Worm (Caenorhabditis elegans) whole organism, young adult: ENCODE data around the gene F55G7.1.

Experiments
- B0261.1 ChIP-seq: sonication (generic microtip); optimal IDR thresholded peaks from 2 replicates; lab custom pipeline; 2016; ENCODE audit warnings: mild to moderate bottlenecking, missing genetic modification characterization, moderate library complexity, missing compliant biosample characterization
- F57C9.4 ChIP-seq: sonication (generic microtip); optimal IDR thresholded peaks from 2 replicates; lab custom pipeline; 2017; ENCODE audit warnings: mild to moderate bottlenecking, missing genetic modification characterization, missing compliant biosample characterization
- Y53G8AR.9 ChIP-seq: fragments of 200-800 bp; sonication (Bioruptor generic); conservative IDR thresholded peaks from 2 replicates; pipeline ENCODE4 v1.3.6; 2022; ENCODE audit warnings: missing genetic modification reagents, missing genetic modification characterization, missing compliant biosample characterization
- Y95B8A.8 ChIP-seq: fragments of 200-800 bp; sonication (Bioruptor generic); IDR thresholded peaks from 2 replicates; pipeline ENCODE4 v1.3.6; 2022; ENCODE audit warnings: missing genetic modification reagents, missing genetic modification characterization, missing compliant biosample characterization
- ZK185.1 ChIP-seq: sonication (generic microtip); optimal IDR thresholded peaks from 2 replicates; lab custom pipeline; 2016; ENCODE audit warnings: mild to moderate bottlenecking, missing genetic modification characterization, missing compliant biosample characterization; ENCODE audit not compliant: poor library complexity, severe bottlenecking
- ama-1 ChIP-seq, 3 experiments: fragments of 150-350 bp in 1 of 3; sonication (generic microtip) in 2 of 3; optimal IDR thresholded peaks; 2 replicates each; lab custom pipeline; 2014 to 2018; ENCODE audit warnings: missing biosample characterization in 2 of 3, missing genetic modification characterization in 2 of 3, missing genetic modification reagents in 2 of 3
- ekl-4 ChIP-seq: fragments of 200-800 bp; sonication (Bioruptor generic); IDR thresholded peaks from 2 replicates; pipeline ENCODE4 v1.3.6; 2022; ENCODE audit warnings: missing genetic modification reagents, missing genetic modification characterization, missing compliant biosample characterization
- let-526 ChIP-seq: fragments of 200-800 bp; sonication (Bioruptor generic); IDR thresholded peaks from 2 replicates; pipeline ENCODE4 v1.3.6; 2022; ENCODE audit warnings: missing genetic modification reagents, missing genetic modification characterization, missing compliant biosample characterization
- lin-26 ChIP-seq: fragments of 200-800 bp; sonication (Bioruptor generic); IDR thresholded peaks from 2 replicates; pipeline ENCODE4 v1.3.6; 2022; ENCODE audit warnings: missing genetic modification reagents, missing genetic modification characterization, missing compliant biosample characterization
- pbrm-1 ChIP-seq: fragments of 200-800 bp; sonication (Bioruptor generic); IDR thresholded peaks from 2 replicates; pipeline ENCODE4 v1.3.6; 2022; ENCODE audit warnings: missing genetic modification reagents, missing genetic modification characterization, missing compliant biosample characterization
- zfh-2 ChIP-seq: fragments of 200-800 bp; sonication (Bioruptor generic); conservative IDR thresholded peaks from 2 replicates; pipeline ENCODE4 v1.3.6; 2022; ENCODE audit warnings: missing genetic modification reagents, missing genetic modification characterization, missing compliant biosample characterization
- ztf-18 ChIP-seq: sonication (generic microtip); optimal IDR thresholded peaks from 2 replicates; lab custom pipeline; 2016; ENCODE audit warnings: missing genotype, mild to moderate bottlenecking, missing genetic modification characterization, missing compliant biosample characterization
- ztf-3 ChIP-seq: fragments of 200-800 bp; sonication (Bioruptor generic); optimal IDR thresholded peaks from 2 replicates; lab custom pipeline; 2018; ENCODE audit warnings: mild to moderate bottlenecking, missing genetic modification characterization, missing compliant biosample characterization

ce11 chrX:11909168-11909567, 15.1 kb upstream of the F55G7.1 start:
- TF ChIP-seq ztf-18 (tag; lab: Kevin White, UChicago) (no peak), ama-1 (optimal IDR thresholded peaks at IDR 0.05; lab: Kevin White, UChicago) (no peak), ama-1 (GFP tag; optimal IDR thresholded peaks at IDR 0.05; lab: Kevin White, UChicago) (no peak), Y95B8A.8 (GFP tag; lab: Robert Waterston, UW) (no peak), pbrm-1 (GFP tag; lab: Robert Waterston, UW) (no peak), zfh-2 (GFP tag; lab: Robert Waterston, UW) (no peak), F57C9.4 (tag; lab: Kevin White, UChicago) (no peak), let-526 (no peak), B0261.1 (tag; lab: Kevin White, UChicago) (no peak), ekl-4 (GFP tag; lab: Robert Waterston, UW) (no peak), ZK185.1 (tag; lab: Kevin White, UChicago) (no peak), Y53G8AR.9 (GFP tag; lab: Robert Waterston, UW) (no peak), lin-26 (GFP tag; lab: Robert Waterston, UW) (no peak), ztf-3 (GFP tag; lab: Kevin White, UChicago) (no peak)
